Worm (Caenorhabditis elegans) whole organism, L4/young adult: ENCODE data around the gene C54F6.20.

Experiments used
- W03F9.2 ChIP-seq: fragments of 150-350 bp; optimal IDR thresholded peaks from 2 replicates; lab custom pipeline; 2014; ENCODE audit warnings: missing biosample characterization, missing genetic modification characterization
- dao-5 ChIP-seq: sonication (generic microtip); optimal IDR thresholded peaks from 2 replicates; lab custom pipeline; 2016; ENCODE audit warnings: missing genotype, missing genetic modification characterization, moderate library complexity, missing compliant biosample characterization
- him-1 ChIP-seq: sonication (generic microtip); optimal IDR thresholded peaks from 2 replicates; lab custom pipeline; 2016; ENCODE audit warnings: missing genotype, missing genetic modification reagents, missing genetic modification characterization, missing compliant biosample characterization

DNA sequence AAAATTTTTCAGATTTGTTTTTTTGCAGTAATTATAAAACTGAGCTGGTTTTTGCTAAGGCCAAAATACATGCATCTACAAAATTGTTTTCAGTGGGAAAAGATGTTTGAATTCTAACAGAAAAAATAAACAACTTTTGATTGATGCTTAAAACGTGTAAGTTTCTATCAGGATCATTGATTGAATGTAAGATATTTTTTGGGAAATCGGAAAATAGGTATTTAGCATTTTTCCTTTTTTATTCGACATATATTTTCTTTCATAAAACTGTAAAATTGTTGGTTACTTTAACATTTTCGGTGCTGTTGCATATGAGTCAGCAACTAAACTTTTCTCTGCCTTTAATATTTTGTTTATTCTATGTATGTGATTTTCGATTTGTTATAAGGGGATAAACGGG lies at the start of gene C54F6.20:
- TF ChIP-seq him-1 (tag; lab: Kevin White, UChicago) (no peak), dao-5 (no peak), W03F9.2 (tag; lab: Kevin White, UChicago) (no peak)
